Fruit fly (Drosophila melanogaster) whole organism, adult: ENCODE results near the gene CG7402.

ENCODE experiments used
- CG11617 ChIP-seq: fragments of 200-800 bp; sonication (Bioruptor generic); optimal IDR thresholded peaks from 2 replicates; lab custom pipeline; 2017; ENCODE audit warnings: mild to moderate bottlenecking, missing biosample characterization, missing genetic modification reagents, missing genetic modification characterization
- CG12768 ChIP-seq: fragments of 200-800 bp; sonication (Bioruptor generic); optimal IDR thresholded peaks from 2 replicates; lab custom pipeline; 2017; ENCODE audit warnings: missing biosample characterization, missing genetic modification characterization, mild to moderate bottlenecking, moderate library complexity, missing genetic modification reagents
- CG14711 ChIP-seq: fragments of 200-800 bp; sonication (Bioruptor generic); optimal IDR thresholded peaks from 2 replicates; lab custom pipeline; 2018; ENCODE audit warnings: missing biosample characterization, mild to moderate bottlenecking, missing genetic modification characterization, moderate library complexity
- CG1620 ChIP-seq: fragments of 200-800 bp; sonication (Bioruptor generic); optimal IDR thresholded peaks from 2 replicates; lab custom pipeline; 2016; ENCODE audit warnings: missing biosample characterization, missing genetic modification characterization
- CG33017 ChIP-seq: fragments of 200-800 bp; sonication (Bioruptor generic); optimal IDR thresholded peaks from 2 replicates; lab custom pipeline; 2018; ENCODE audit warnings: missing biosample characterization, mild to moderate bottlenecking, missing genetic modification characterization, moderate library complexity
- CG5204 ChIP-seq: fragments of 200-800 bp; sonication (Bioruptor generic); optimal IDR thresholded peaks from 2 replicates; lab custom pipeline; 2016; ENCODE audit warnings: missing biosample characterization, missing genetic modification characterization
- Clk ChIP-seq: fragments of 200-800 bp; sonication (Bioruptor generic); optimal IDR thresholded peaks from 2 replicates; lab custom pipeline; 2017; ENCODE audit warnings: missing biosample characterization, missing genetic modification characterization
- Crg-1 ChIP-seq: fragments of 200-800 bp; sonication (Bioruptor generic); optimal IDR thresholded peaks from 2 replicates; lab custom pipeline; 2016; ENCODE audit warnings: missing biosample characterization, missing genetic modification characterization
- Hr96 ChIP-seq: fragments of 200-800 bp; sonication (Bioruptor generic); optimal IDR thresholded peaks from 2 replicates; lab custom pipeline; 2016; ENCODE audit warnings: missing biosample characterization, missing genetic modification characterization
- bab1 ChIP-seq: fragments of 200-800 bp; sonication (Bioruptor generic); optimal IDR thresholded peaks from 3 replicates; lab custom pipeline; 2019; ENCODE audit warnings: missing biosample characterization, mild to moderate bottlenecking, missing genetic modification characterization, moderate library complexity
- cic ChIP-seq: fragments of 200-800 bp; sonication (Bioruptor generic); optimal IDR thresholded peaks from 2 replicates; lab custom pipeline; 2017; ENCODE audit warnings: missing biosample characterization, mild to moderate bottlenecking, missing genetic modification characterization, moderate library complexity
- kay ChIP-seq: fragments of 200-800 bp; sonication (Bioruptor generic); peaks from one replicate; lab custom pipeline; 2016; ENCODE audit warnings: missing biosample characterization, missing genetic modification characterization, borderline replicate concordance
- pad ChIP-seq: fragments of 200-800 bp; sonication (Bioruptor generic); optimal IDR thresholded peaks from 3 replicates; lab custom pipeline; 2017; ENCODE audit warnings: missing biosample characterization, missing genetic modification characterization, mild to moderate bottlenecking, moderate library complexity, missing genetic modification reagents
- toe ChIP-seq: fragments of 200-800 bp; sonication (Bioruptor generic); optimal IDR thresholded peaks from 2 replicates; lab custom pipeline; 2016; ENCODE audit warnings: missing biosample characterization, missing genetic modification characterization

DNA sequence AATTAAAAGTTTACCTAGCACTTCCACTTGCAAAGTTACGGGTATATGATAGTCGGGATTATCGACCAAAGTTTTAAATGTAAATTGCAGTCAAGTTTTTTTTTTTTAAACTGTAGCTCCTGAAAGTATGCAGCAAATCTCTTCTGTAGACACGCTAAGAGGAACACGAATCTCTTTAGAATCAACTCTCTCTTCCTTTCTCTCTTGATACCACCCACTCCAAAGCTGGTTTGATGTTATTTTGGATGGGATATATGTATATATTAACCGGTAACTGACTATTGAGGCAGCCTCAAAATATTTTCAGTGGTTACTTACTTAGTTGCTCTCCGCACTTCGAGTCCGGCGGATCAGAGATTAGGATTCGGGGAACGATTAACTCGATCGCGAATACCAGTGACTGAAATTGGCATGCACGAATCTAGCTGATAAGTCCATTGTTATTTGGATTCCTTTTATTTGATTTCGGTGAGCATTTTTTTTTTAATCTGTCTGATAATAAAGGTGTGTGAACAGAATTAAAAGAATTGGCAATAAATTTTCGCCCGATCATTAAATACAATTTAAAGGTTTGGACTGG is 8.6 kb upstream of the CG7402 start, which contains the start of gene CG7408:
- TF ChIP-seq CG11617 (GFP tag; lab: Kevin White, UChicago) (no peak), Crg-1 (GFP tag; lab: Kevin White, UChicago) (no peak), CG1620 (no peak), CG14711 (tag; lab: Kevin White, UChicago) (no peak), toe (GFP tag; lab: Kevin White, UChicago) (no peak), pad (GFP tag; lab: Kevin White, UChicago) (no peak), cic (GFP tag; lab: Kevin White, UChicago) (no peak), bab1 (no peak), CG12768 (GFP tag; lab: Kevin White, UChicago) (peak; percentile 13), CG5204 (GFP tag; lab: Kevin White, UChicago) (no peak), kay (GFP tag; lab: Kevin White, UChicago) (peak; percentile 80), Clk (GFP tag; lab: Kevin White, UChicago) (no peak), CG33017 (tag; lab: Kevin White, UChicago) (no peak), Hr96 (GFP tag; lab: Kevin White, UChicago) (no peak)
